Worm (Caenorhabditis elegans): ENCODE results near the gene C31G12.3.
"Not testable (repeated sequence)": the region's sequence is repeated elsewhere in the genome, so short reads cannot be mapped to it uniquely, and the experiment has no call there.

The C31G12.3 gene

ce11 chrV:18209071-18209470 lies 24.1 kb downstream of the C31G12.3 start, which contains the start of gene F16H6.7:
Gene F16H6.7 (minus strand): TSS chrV:18209171.
- TF ChIP-seq ces-1 (GFP tag; optimal IDR thresholded peaks at IDR 0.05) (no peak), mab-9 (GFP tag; IDR thresholded peaks at IDR 0.05) (no peak), mef-2 (tag; optimal IDR thresholded peaks at IDR 0.05) (no peak), aha-1 (tag; optimal IDR thresholded peaks at IDR 0.05) (no peak), egl-13 (tag; optimal IDR thresholded peaks at IDR 0.05) (no peak), alr-1 (tag; optimal IDR thresholded peaks at IDR 0.05; ENCODE audit: borderline replicate concordance) (no peak)

- no peak for TF ChIP-seq hlh-4 (tag; optimal IDR thresholded peaks at IDR 0.05)
- no peak for TF ChIP-seq zag-1 (tag; optimal IDR thresholded peaks at IDR 0.05)
- no peak for TF ChIP-seq unc-86 (tag; optimal IDR thresholded peaks at IDR 0.05)
- TF ChIP-seq zip-4 (GFP tag; optimal IDR thresholded peaks at IDR 0.05), result no peak
- no peak for TF ChIP-seq hlh-17 (GFP tag; optimal IDR thresholded peaks at IDR 0.05; ENCODE audit: borderline replicate concordance)
- no peak for TF ChIP-seq nhr-19 (GFP tag; conservative IDR thresholded peaks at IDR 0.05)
- TF ChIP-seq unc-130 (tag; optimal IDR thresholded peaks at IDR 0.05), result no peak
- TF ChIP-seq lsy-2 (tag; optimal IDR thresholded peaks at IDR 0.05), result no peak
- TF ChIP-seq dsc-1 (tag; optimal IDR thresholded peaks at IDR 0.05), result no peak
- TF ChIP-seq ztf-11 (tag; optimal IDR thresholded peaks at IDR 0.05), result no peak
- no peak for TF ChIP-seq ces-1 (GFP tag; optimal IDR thresholded peaks at IDR 0.05)
- no peak for TF ChIP-seq lin-39 (tag; optimal IDR thresholded peaks at IDR 0.05)
- no peak for TF ChIP-seq ama-1 (optimal IDR thresholded peaks at IDR 0.05)
- TF ChIP-seq isw-1 (GFP tag; IDR thresholded peaks at IDR 0.05), result no peak
- TF ChIP-seq C04F5.9 (tag; optimal IDR thresholded peaks at IDR 0.05), result no peak
- no peak for TF ChIP-seq ceh-8 (GFP tag; optimal IDR thresholded peaks at IDR 0.05)
Measured at ce11 chrV:18212848-18213247, 27.8 kb downstream of the C31G12.3 start.

ce11 chrV:18216175-18216574 lies 31.2 kb downstream of the C31G12.3 start, which contains the start of gene F16H6.8:
Gene F16H6.8 (minus strand): TSS chrV:18216275.
- TF ChIP-seq snu-23 (GFP tag; optimal IDR thresholded peaks at IDR 0.05); ceh-88 (GFP tag; IDR thresholded peaks at IDR 0.05); elt-3 (tag; optimal IDR thresholded peaks at IDR 0.05): not testable (repeated sequence)

ce11 chrV:18216784-18217183 lies 31.8 kb downstream of the C31G12.3 start, which contains the start of gene F16H6.9:
Gene F16H6.9 (plus strand): TSS chrV:18217084.
- TF ChIP-seq lin-13 (GFP tag; optimal IDR thresholded peaks at IDR 0.05); F16B12.6 (tag; optimal IDR thresholded peaks at IDR 0.05); jun-1 (tag; optimal IDR thresholded peaks at IDR 0.05): not testable (repeated sequence)

- no peak for TF ChIP-seq lin-14 (GFP tag; optimal IDR thresholded peaks at IDR 0.05)
- TF ChIP-seq lin-39 (tag; optimal IDR thresholded peaks at IDR 0.05), result no peak
- no peak for TF ChIP-seq efl-3 (GFP tag; optimal IDR thresholded peaks at IDR 0.05)
- no peak for TF ChIP-seq xbp-1 (tag; optimal IDR thresholded peaks at IDR 0.05)
- no peak for TF ChIP-seq F16B12.6 (tag; optimal IDR thresholded peaks at IDR 0.05)
- no peak for TF ChIP-seq pqm-1 (tag; optimal IDR thresholded peaks at IDR 0.05)
- TF ChIP-seq hlh-17 (GFP tag; optimal IDR thresholded peaks at IDR 0.05; ENCODE audit: borderline replicate concordance), result no peak
- TF ChIP-seq nhr-47 (tag; optimal IDR thresholded peaks at IDR 0.05), result no peak
- TF ChIP-seq egl-27 (tag; optimal IDR thresholded peaks at IDR 0.05), result no peak
- TF ChIP-seq dpl-1 (GFP tag; optimal IDR thresholded peaks at IDR 0.05), result no peak
- TF ChIP-seq lin-35 (GFP tag; optimal IDR thresholded peaks at IDR 0.05), result no peak
- TF ChIP-seq ceh-90 (tag; optimal IDR thresholded peaks at IDR 0.05), result no peak
- no peak for TF ChIP-seq fkh-8 (tag; optimal IDR thresholded peaks at IDR 0.05)
- no peak for TF ChIP-seq lsy-2 (tag; optimal IDR thresholded peaks at IDR 0.05)
- no peak for TF ChIP-seq swsn-7 (tag; optimal IDR thresholded peaks at IDR 0.05)
- TF ChIP-seq unc-98 (GFP tag; IDR thresholded peaks at IDR 0.05), result no peak
- no peak for TF ChIP-seq fkh-10 (GFP tag; optimal IDR thresholded peaks at IDR 0.05)
- TF ChIP-seq alr-1 (tag; optimal IDR thresholded peaks at IDR 0.05; ENCODE audit: borderline replicate concordance), result no peak
Measured at ce11 chrV:18224353-18224752, 39.3 kb downstream of the C31G12.3 start, which contains the start of gene F16H6.10. Gene F16H6.10 (minus strand): TSS chrV:18224453.
